Worm (Caenorhabditis elegans) whole organism, L4/young adult: ENCODE measurements around the gene zig-2.

Experiments
- W03F9.2 ChIP-seq: fragments of 150-350 bp; optimal IDR thresholded peaks from 2 replicates; lab custom pipeline; 2014; ENCODE audit warnings: missing biosample characterization, missing genetic modification characterization
- dao-5 ChIP-seq: sonication (generic microtip); optimal IDR thresholded peaks from 2 replicates; lab custom pipeline; 2016; ENCODE audit warnings: missing genotype, missing genetic modification characterization, moderate library complexity, missing compliant biosample characterization
- him-1 ChIP-seq: sonication (generic microtip); optimal IDR thresholded peaks from 2 replicates; lab custom pipeline; 2016; ENCODE audit warnings: missing genotype, missing genetic modification reagents, missing genetic modification characterization, missing compliant biosample characterization

DNA sequence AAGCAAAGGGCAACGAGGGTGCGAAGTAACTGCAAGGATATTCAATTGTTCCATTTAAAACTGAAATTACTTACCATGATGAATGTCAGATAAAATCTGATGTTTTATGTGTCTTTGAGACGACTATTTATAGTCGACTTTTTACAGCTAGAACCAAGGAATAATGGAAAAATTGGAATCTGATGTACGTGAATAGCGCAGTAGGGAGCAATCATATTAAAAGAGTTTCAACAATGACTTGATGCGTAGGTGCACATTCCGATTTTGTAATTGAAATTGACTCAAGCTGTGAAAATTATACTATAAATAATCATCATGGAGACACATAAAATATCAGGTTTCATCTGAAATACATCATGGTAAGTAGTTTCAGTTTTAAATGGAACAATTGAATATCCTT, 2.0 kb upstream of the zig-2 start, which contains the start of the genes nspc-9 and nspc-10:
- TF ChIP-seq dao-5 (tag; lab: Kevin White, UChicago) (no peak), him-1 (tag; lab: Kevin White, UChicago) (no peak), W03F9.2 (tag; lab: Kevin White, UChicago) (no peak)
